Worm (Caenorhabditis elegans): ENCODE results near the gene apc-10.

apc-10 gene

DNA sequence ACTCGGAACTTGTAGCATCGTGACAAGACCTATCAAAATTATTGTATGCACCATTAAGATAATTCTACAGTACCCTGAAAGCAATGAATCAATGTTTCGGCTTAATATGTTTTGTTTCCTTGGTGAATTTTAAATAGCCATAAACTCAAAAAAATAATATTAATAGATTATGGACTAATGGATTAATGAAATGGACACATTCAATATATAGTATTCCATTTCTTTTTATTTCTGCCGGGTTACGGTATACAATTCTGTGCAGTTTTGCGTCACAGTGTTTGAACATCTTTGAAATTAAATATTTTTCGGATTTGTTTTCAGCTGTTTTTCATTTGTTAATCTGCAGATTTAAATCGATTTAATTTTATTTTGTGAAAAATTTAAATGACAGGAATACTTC, 10.5 kb upstream of the apc-10 start, which contains the start of gene set-22:
set-22 (plus strand) TSS at position 301 of the 400 bp plus-strand sequence.
- TF ChIP-seq pha-4 (GFP tag; IDR thresholded peaks at IDR 0.05) (no peak), pha-4 (tag; optimal IDR thresholded peaks at IDR 0.05) (no peak), fos-1 (tag; optimal IDR thresholded peaks at IDR 0.05) (no peak), hlh-11 (tag; optimal IDR thresholded peaks at IDR 0.05) (no peak), lin-15B (tag; optimal IDR thresholded peaks at IDR 0.05) (no peak)

ce11 chrV:10435198-10435597, 9.0 kb upstream of the apc-10 start:
- TF ChIP-seq daf-16 (GFP tag; optimal IDR thresholded peaks at IDR 0.05) = no peak
- TF ChIP-seq daf-16 (tag; optimal IDR thresholded peaks at IDR 0.05) = peak; percentile 14
- peak; percentile 54 for TF ChIP-seq dmd-6 (GFP tag; IDR thresholded peaks at IDR 0.05)
- TF ChIP-seq madf-9 (GFP tag; conservative IDR thresholded peaks at IDR 0.05) = no peak
- TF ChIP-seq set-16 (GFP tag; IDR thresholded peaks at IDR 0.05) = no peak
- peak in 1 of 2 experiments; percentile 95 for TF ChIP-seq unc-62 (GFP tag; optimal IDR thresholded peaks at IDR 0.05 in 1 of 2)
- TF ChIP-seq unc-62 (tag; optimal IDR thresholded peaks at IDR 0.05) = no peak
- TF ChIP-seq pqm-1 (tag; optimal IDR thresholded peaks at IDR 0.05) = peak; percentile 44
- peak; percentile 36 for TF ChIP-seq nhr-28 (tag; optimal IDR thresholded peaks at IDR 0.05)
- TF ChIP-seq arid-1 (GFP tag; conservative IDR thresholded peaks at IDR 0.05) = no peak

DNA sequence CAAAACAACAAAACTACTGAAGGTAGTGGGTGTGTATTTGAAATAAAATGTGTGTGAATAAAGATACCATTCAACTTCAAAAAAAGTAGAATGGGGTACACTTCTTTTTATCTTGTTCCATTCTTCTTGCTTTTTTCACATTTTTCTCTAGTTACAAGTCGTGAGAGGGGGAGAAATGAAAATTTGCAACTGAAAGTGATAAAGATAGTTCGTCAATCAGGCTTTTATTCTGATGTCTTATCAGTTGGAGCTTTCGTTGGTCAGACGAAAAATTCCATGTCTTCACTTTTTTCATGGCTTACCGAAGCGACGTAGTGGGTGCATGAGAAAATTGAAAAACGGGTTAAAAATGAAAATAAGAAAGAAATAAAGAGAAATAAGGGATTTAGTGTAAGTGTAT, 7.6 kb upstream of the apc-10 start, which contains the start of gene Y32F6A.4:
Y32F6A.4 (minus strand) TSS at position 347 of the 400 bp plus-strand sequence.
- TF ChIP-seq nhr-41 (GFP tag; IDR thresholded peaks at IDR 0.05) = no peak
- no peak for TF ChIP-seq skn-1 (tag; optimal IDR thresholded peaks at IDR 0.05)
- TF ChIP-seq R02D3.7 (tag; optimal IDR thresholded peaks at IDR 0.05) = no peak
- TF ChIP-seq hlh-30 (tag; optimal IDR thresholded peaks at IDR 0.05; ENCODE audit: insufficient read depth) = no peak
- no peak for TF ChIP-seq Y105C5A.15 (GFP tag; IDR thresholded peaks at IDR 0.05)
- TF ChIP-seq nhr-11 (tag; optimal IDR thresholded peaks at IDR 0.05) = no peak
- peak; percentile 17; the same call in 1 of the 2 replicates for TF ChIP-seq php-3 (GFP tag; IDR thresholded peaks at IDR 0.05)
- no peak for TF ChIP-seq daf-16 (GFP tag; optimal IDR thresholded peaks at IDR 0.05)
- peak; percentile 45 for TF ChIP-seq daf-16 (tag; optimal IDR thresholded peaks at IDR 0.05)
- TF ChIP-seq ces-1 (GFP tag; optimal IDR thresholded peaks at IDR 0.05) = no peak
- peak; percentile 41; the same call in 1 of the 2 replicates for TF ChIP-seq dmd-6 (GFP tag; IDR thresholded peaks at IDR 0.05)
- TF ChIP-seq dmd-9 (GFP tag; IDR thresholded peaks at IDR 0.05) = no peak
- peak in 1 of 2 experiments; percentile 81 for TF ChIP-seq unc-62 (GFP tag; optimal IDR thresholded peaks at IDR 0.05 in 1 of 2)
- no peak for TF ChIP-seq unc-62 (tag; optimal IDR thresholded peaks at IDR 0.05)
- TF ChIP-seq nhr-28 (tag; optimal IDR thresholded peaks at IDR 0.05) = peak; percentile 39
- TF ChIP-seq F44E2.7 (GFP tag; IDR thresholded peaks at IDR 0.05) = no peak
- TF ChIP-seq zip-2 (tag; optimal IDR thresholded peaks at IDR 0.05) = no peak
- no peak for TF ChIP-seq mxl-2 (GFP tag; conservative IDR thresholded peaks at IDR 0.05)
- TF ChIP-seq mdt-29 (GFP tag; IDR thresholded peaks at IDR 0.05) = no peak
- no peak for TF ChIP-seq vab-7 (GFP tag; IDR thresholded peaks at IDR 0.05)
- TF ChIP-seq nhr-77 (tag; optimal IDR thresholded peaks at IDR 0.05) = no peak
- TF ChIP-seq saeg-2 (GFP tag; IDR thresholded peaks at IDR 0.05) = no peak
- peak; percentile 15 for TF ChIP-seq hlh-11 (tag; optimal IDR thresholded peaks at IDR 0.05)
- no peak for TF ChIP-seq madf-5 (GFP tag; IDR thresholded peaks at IDR 0.05)
- peak; percentile 69 for TF ChIP-seq pqm-1 (tag; optimal IDR thresholded peaks at IDR 0.05)
- no peak for TF ChIP-seq unc-39 (tag; optimal IDR thresholded peaks at IDR 0.05)

ce11 chrV:10432607-10433006, 6.5 kb upstream of the apc-10 start:
- TF ChIP-seq nhr-111 (GFP tag; optimal IDR thresholded peaks at IDR 0.05) (no peak), daf-16 (GFP tag; optimal IDR thresholded peaks at IDR 0.05) (peak in 1 of 2 experiments; percentile 6), daf-16 (tag; optimal IDR thresholded peaks at IDR 0.05) (peak; percentile 91), nhr-28 (tag; optimal IDR thresholded peaks at IDR 0.05) (peak; percentile 87), pqm-1 (tag; optimal IDR thresholded peaks at IDR 0.05) (peak; percentile 99), dve-1 (tag; optimal IDR thresholded peaks at IDR 0.05; ENCODE audit: insufficient read depth) (peak; percentile 88), nhr-42 (GFP tag; IDR thresholded peaks at IDR 0.05) (no peak), nhr-77 (tag; optimal IDR thresholded peaks at IDR 0.05) (peak; percentile 61), hlh-11 (tag; optimal IDR thresholded peaks at IDR 0.05) (peak; percentile 74), ceh-82 (tag; optimal IDR thresholded peaks at IDR 0.05) (no peak), nhr-102 (tag; optimal IDR thresholded peaks at IDR 0.05) (no peak), zip-2 (tag; optimal IDR thresholded peaks at IDR 0.05) (no peak), lin-13 (GFP tag; optimal IDR thresholded peaks at IDR 0.05) (no peak), nhr-25 (tag; optimal IDR thresholded peaks at IDR 0.05; ENCODE audit: borderline replicate concordance, insufficient read depth) (no peak), daf-8 (GFP tag; IDR thresholded peaks at IDR 0.05) (no peak), vab-7 (GFP tag; IDR thresholded peaks at IDR 0.05) (no peak), hlh-30 (tag; optimal IDR thresholded peaks at IDR 0.05; ENCODE audit: insufficient read depth) (peak; percentile 31), tra-1 (GFP tag; IDR thresholded peaks at IDR 0.05) (no peak), ceh-20 (GFP tag; IDR thresholded peaks at IDR 0.05) (0 out of 2 replicates have a peak, but pooled peaks have one; percentile 17), D1046.2 (GFP tag; IDR thresholded peaks at IDR 0.05) (no peak), nhr-237 (tag; optimal IDR thresholded peaks at IDR 0.05) (no peak), dmd-6 (GFP tag; IDR thresholded peaks at IDR 0.05) (peak; percentile 89)
